Worm (Caenorhabditis elegans) whole organism, early embryonic: ENCODE measurements around the gene Y47D3A.13.

Source experiments
- F13C5.2 ChIP-seq: sonication (generic microtip); optimal IDR thresholded peaks from 2 replicates; lab custom pipeline; 2017; ENCODE audit warnings: mild to moderate bottlenecking, missing genetic modification characterization, inconsistent platforms, missing compliant biosample characterization
- ama-1 ChIP-seq: fragments of 150-350 bp; optimal IDR thresholded peaks from 2 replicates; lab custom pipeline; 2014
- ceh-13 ChIP-seq: fragments of 200-800 bp; sonication (Bioruptor generic); optimal IDR thresholded peaks from 2 replicates; lab custom pipeline; 2018; ENCODE audit warnings: mild to moderate bottlenecking, missing genetic modification characterization, missing compliant biosample characterization
- ceh-36 ChIP-seq: sonication (generic microtip); optimal IDR thresholded peaks from 2 replicates; lab custom pipeline; 2016; ENCODE audit warnings: missing genetic modification characterization, inconsistent platforms, missing compliant biosample characterization
- ets-7 ChIP-seq: sonication (generic microtip); optimal IDR thresholded peaks from 2 replicates; lab custom pipeline; 2016; ENCODE audit warnings: missing genotype, missing genetic modification characterization, missing compliant biosample characterization
- flt-1 ChIP-seq: fragments of 200-800 bp; sonication (Bioruptor generic); IDR thresholded peaks from 2 replicates; pipeline ENCODE4 v1.3.6; 2022; ENCODE audit warnings: missing genetic modification characterization, missing compliant biosample characterization
- hnd-1 ChIP-seq: sonication (generic microtip); optimal IDR thresholded peaks from 2 replicates; lab custom pipeline; 2016; ENCODE audit warnings: missing genetic modification characterization, missing compliant biosample characterization
- tbx-11 ChIP-seq: fragments of 200-800 bp; sonication (Bioruptor generic); IDR thresholded peaks from 2 replicates; pipeline ENCODE4 v1.3.6; 2022; ENCODE audit warnings: missing genetic modification characterization, missing compliant biosample characterization
- tra-4 ChIP-seq: sonication (generic microtip); optimal IDR thresholded peaks from 2 replicates; lab custom pipeline; 2017; ENCODE audit warnings: missing genetic modification characterization, missing compliant biosample characterization

DNA sequence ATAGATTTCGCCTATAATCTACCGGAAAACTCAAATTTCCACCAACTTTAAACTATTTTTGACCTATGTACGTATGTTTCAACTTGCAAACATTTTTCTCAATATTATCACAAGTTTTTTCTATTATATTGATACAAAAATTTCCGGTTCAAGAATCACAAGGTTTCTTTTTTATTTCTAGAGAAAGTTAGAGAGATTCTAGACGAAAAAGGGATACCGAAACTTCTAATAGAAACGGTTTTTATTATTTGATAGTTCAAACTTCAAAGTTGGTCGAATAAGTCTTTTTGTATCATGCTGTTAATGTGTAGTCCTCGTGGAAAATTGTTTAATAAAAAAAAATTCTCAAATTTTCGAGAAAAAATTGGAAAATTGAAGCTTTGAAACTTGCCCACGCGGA is 31.2 kb upstream of the Y47D3A.13 start:
- TF ChIP-seq flt-1: no peak
- no peak for TF ChIP-seq tra-4
- no peak for TF ChIP-seq hnd-1 (tag; lab: Kevin White, UChicago)
- no peak for TF ChIP-seq ets-7 (tag; lab: Kevin White, UChicago)
- no peak for TF ChIP-seq F13C5.2 (tag; lab: Kevin White, UChicago)
- TF ChIP-seq ama-1 (lab: Kevin White, UChicago): no peak
- TF ChIP-seq ceh-13 (GFP tag; lab: Kevin White, UChicago): no peak
- TF ChIP-seq tbx-11 (GFP tag; lab: Robert Waterston, UW): no peak
- TF ChIP-seq ceh-36 (tag; lab: Kevin White, UChicago): no peak
